Worm (Caenorhabditis elegans): ENCODE measurements around the gene T25D10.4.

T25D10.4 gene

DNA sequence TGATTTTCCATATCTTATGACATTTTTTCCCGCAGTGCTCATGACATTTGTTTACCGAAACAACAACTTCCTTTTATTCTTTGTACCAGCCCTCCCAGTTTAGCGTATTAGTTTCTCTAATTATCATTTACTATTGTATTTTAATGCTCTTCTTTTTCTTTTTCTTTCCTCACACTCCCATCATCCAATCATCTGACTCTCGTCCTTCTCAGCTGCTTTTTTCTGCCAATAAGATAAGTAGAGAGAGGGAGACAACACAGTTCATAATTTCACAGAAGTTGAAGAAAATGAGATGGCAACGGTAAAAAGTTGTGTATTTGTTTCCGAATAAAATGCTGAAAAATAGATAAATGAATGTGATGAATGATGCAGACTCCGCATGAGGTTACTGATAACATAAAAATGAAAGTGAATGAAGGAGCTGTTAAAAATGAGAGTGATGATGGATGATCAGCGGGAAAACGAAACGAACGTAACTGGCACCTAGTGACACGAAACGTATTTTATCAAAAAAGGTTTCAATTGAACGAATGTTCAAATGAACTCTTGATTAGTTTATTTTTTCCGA is 32.6 kb downstream of the T25D10.4 start:
- TF ChIP-seq zag-1 (tag; optimal IDR thresholded peaks at IDR 0.05) (no peak), R02D3.7 (tag; optimal IDR thresholded peaks at IDR 0.05) (no peak), nhr-10 (tag; optimal IDR thresholded peaks at IDR 0.05) (no peak), skn-1 (tag; optimal IDR thresholded peaks at IDR 0.05) (no peak), sma-9 (GFP tag; optimal IDR thresholded peaks at IDR 0.05) (peak; percentile 11), sma-9 (tag; optimal IDR thresholded peaks at IDR 0.05) (no peak), sem-4 (tag; optimal IDR thresholded peaks at IDR 0.05) (no peak), nhr-77 (tag; optimal IDR thresholded peaks at IDR 0.05) (no peak), mdl-1 (tag; optimal IDR thresholded peaks at IDR 0.05) (no peak), nhr-129 (tag; optimal IDR thresholded peaks at IDR 0.05) (peak; percentile 8), gmeb-1 (tag; optimal IDR thresholded peaks at IDR 0.05) (no peak), mab-5 (tag; optimal IDR thresholded peaks at IDR 0.05) (no peak), unc-39 (tag; optimal IDR thresholded peaks at IDR 0.05) (no peak), sma-3 (GFP tag; optimal IDR thresholded peaks at IDR 0.05) (no peak), fos-1 (tag; optimal IDR thresholded peaks at IDR 0.05) (peak; percentile 90), ztf-11 (tag; optimal IDR thresholded peaks at IDR 0.05) (no peak), nhr-11 (tag; optimal IDR thresholded peaks at IDR 0.05) (no peak), crh-2 (tag; optimal IDR thresholded peaks at IDR 0.05) (peak; percentile 40), blmp-1 (tag; optimal IDR thresholded peaks at IDR 0.05; ENCODE audit: insufficient read depth) (peak; percentile 29), nhr-21 (tag; optimal IDR thresholded peaks at IDR 0.05) (no peak), lsy-2 (tag; optimal IDR thresholded peaks at IDR 0.05) (no peak), unc-55 (GFP tag; optimal IDR thresholded peaks at IDR 0.05) (no peak), alr-1 (tag; optimal IDR thresholded peaks at IDR 0.05) (no peak), F13H6.1 (tag; optimal IDR thresholded peaks at IDR 0.05) (no peak), nhr-12 (tag; optimal IDR thresholded peaks at IDR 0.05) (no peak), C34F6.9 (tag; optimal IDR thresholded peaks at IDR 0.05) (no peak), aly-2 (tag; optimal IDR thresholded peaks at IDR 0.05) (no peak), ztf-1 (GFP tag; conservative IDR thresholded peaks at IDR 0.05) (no peak), ceh-82 (tag; optimal IDR thresholded peaks at IDR 0.05) (no peak), snpc-4 (tag; optimal IDR thresholded peaks at IDR 0.05) (no peak), ama-1 (optimal IDR thresholded peaks at IDR 0.05) (no peak), lin-13 (GFP tag; optimal IDR thresholded peaks at IDR 0.05) (no peak), nhr-23 (tag; optimal IDR thresholded peaks at IDR 0.05) (no peak), nhr-6 (tag; optimal IDR thresholded peaks at IDR 0.05) (no peak), nhr-25 (tag; optimal IDR thresholded peaks at IDR 0.05) (no peak), elt-3 (tag; optimal IDR thresholded peaks at IDR 0.05) (no peak), ztf-4 (tag; optimal IDR thresholded peaks at IDR 0.05) (no peak)

DNA sequence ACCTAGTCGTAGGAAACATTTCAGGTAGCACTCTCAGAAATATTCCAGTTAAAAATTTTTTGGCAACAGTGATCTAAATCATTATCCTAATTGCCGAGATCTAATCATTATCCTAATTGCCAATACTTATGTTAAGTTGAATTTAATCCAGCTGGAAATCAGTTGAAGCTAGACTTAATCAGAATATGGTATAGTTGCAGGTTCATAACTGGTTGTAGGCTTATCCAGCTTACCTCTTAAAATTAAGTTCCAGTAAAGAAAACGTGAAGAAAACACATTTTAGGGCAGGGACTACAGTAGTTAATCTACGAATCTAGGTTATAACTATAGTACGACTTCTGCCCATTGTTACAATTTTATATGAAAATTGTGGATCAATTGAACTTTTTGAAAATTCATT is 33.4 kb downstream of the T25D10.4 start:
- TF ChIP-seq C34F6.9 (tag; optimal IDR thresholded peaks at IDR 0.05) (no peak), Y55F3AM.14 (GFP tag; optimal IDR thresholded peaks at IDR 0.05) (no peak), nhr-11 (tag; optimal IDR thresholded peaks at IDR 0.05) (no peak), mdl-1 (tag; optimal IDR thresholded peaks at IDR 0.05) (no peak), crh-2 (tag; optimal IDR thresholded peaks at IDR 0.05) (no peak)

DNA sequence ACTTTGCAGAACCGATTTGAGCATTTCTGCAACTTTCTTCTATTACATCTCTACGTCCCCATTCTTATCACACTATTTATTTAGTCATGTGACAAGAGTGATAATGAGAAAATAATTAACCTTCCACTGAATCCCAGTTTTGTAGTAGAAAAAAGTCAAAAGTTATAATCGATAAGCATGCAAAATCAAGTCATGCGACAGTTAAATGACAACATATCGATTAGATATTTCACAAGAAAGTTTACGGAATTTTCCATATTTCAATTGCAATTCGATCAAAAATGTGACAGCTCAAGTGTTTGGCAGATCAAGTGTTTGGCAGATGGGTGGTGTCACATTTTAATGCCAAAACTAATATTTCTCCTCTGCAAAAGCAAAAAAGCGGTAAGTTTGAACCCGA is 35.4 kb downstream of the T25D10.4 start:
- TF ChIP-seq egl-27 (tag; optimal IDR thresholded peaks at IDR 0.05), result no peak
- no peak for TF ChIP-seq zag-1 (tag; optimal IDR thresholded peaks at IDR 0.05)
- TF ChIP-seq sem-4 (tag; optimal IDR thresholded peaks at IDR 0.05), result no peak
- no peak for TF ChIP-seq nhr-6 (tag; optimal IDR thresholded peaks at IDR 0.05)
- no peak for TF ChIP-seq unc-39 (tag; optimal IDR thresholded peaks at IDR 0.05)
- no peak for TF ChIP-seq nhr-12 (tag; optimal IDR thresholded peaks at IDR 0.05)
- no peak for TF ChIP-seq ceh-16 (tag; optimal IDR thresholded peaks at IDR 0.05)
- TF ChIP-seq ama-1 (optimal IDR thresholded peaks at IDR 0.05), result peak; percentile 40
- peak in 1 of 2 experiments; percentile 13 for TF ChIP-seq lsy-2 (tag; optimal IDR thresholded peaks at IDR 0.05)
- TF ChIP-seq unc-62 (GFP tag; optimal IDR thresholded peaks at IDR 0.05), result no peak
- no peak for TF ChIP-seq F13H6.1 (tag; optimal IDR thresholded peaks at IDR 0.05)
- TF ChIP-seq ztf-4 (tag; optimal IDR thresholded peaks at IDR 0.05), result no peak
- TF ChIP-seq elt-3 (tag; optimal IDR thresholded peaks at IDR 0.05), result no peak
- no peak for TF ChIP-seq nhr-25 (tag; optimal IDR thresholded peaks at IDR 0.05)
- TF ChIP-seq blmp-1 (tag; optimal IDR thresholded peaks at IDR 0.05; ENCODE audit: insufficient read depth), result no peak
- no peak for TF ChIP-seq Y55F3AM.14 (GFP tag; optimal IDR thresholded peaks at IDR 0.05)
- no peak for TF ChIP-seq ztf-1 (GFP tag; conservative IDR thresholded peaks at IDR 0.05)
- TF ChIP-seq nhr-129 (tag; optimal IDR thresholded peaks at IDR 0.05), result peak; percentile 24
- TF ChIP-seq alr-1 (tag; optimal IDR thresholded peaks at IDR 0.05), result no peak
- no peak for TF ChIP-seq peb-1 (tag; optimal IDR thresholded peaks at IDR 0.05)
- no peak for TF ChIP-seq sma-3 (GFP tag; optimal IDR thresholded peaks at IDR 0.05)
- TF ChIP-seq nhr-21 (tag; optimal IDR thresholded peaks at IDR 0.05), result no peak
- no peak for TF ChIP-seq aly-2 (tag; optimal IDR thresholded peaks at IDR 0.05)
- no peak for TF ChIP-seq mab-5 (tag; optimal IDR thresholded peaks at IDR 0.05)
- TF ChIP-seq dmd-4 (tag; optimal IDR thresholded peaks at IDR 0.05), result no peak
- TF ChIP-seq lin-11 (tag; optimal IDR thresholded peaks at IDR 0.05), result no peak
- TF ChIP-seq ztf-11 (tag; optimal IDR thresholded peaks at IDR 0.05), result no peak
- peak; percentile 40 for TF ChIP-seq crh-2 (tag; optimal IDR thresholded peaks at IDR 0.05)
- TF ChIP-seq C34F6.9 (tag; optimal IDR thresholded peaks at IDR 0.05), result no peak
- no peak for TF ChIP-seq ZK546.5 (tag; optimal IDR thresholded peaks at IDR 0.05)
- TF ChIP-seq snpc-4 (tag; optimal IDR thresholded peaks at IDR 0.05), result no peak
- no peak for TF ChIP-seq elt-1 (tag; optimal IDR thresholded peaks at IDR 0.05)
- no peak for TF ChIP-seq nhr-77 (tag; optimal IDR thresholded peaks at IDR 0.05)
- no peak for TF ChIP-seq mbf-1 (tag; optimal IDR thresholded peaks at IDR 0.05)
- TF ChIP-seq gmeb-1 (tag; optimal IDR thresholded peaks at IDR 0.05), result peak; percentile 18
- no peak for TF ChIP-seq nhr-23 (tag; optimal IDR thresholded peaks at IDR 0.05)
- no peak for TF ChIP-seq skn-1 (tag; optimal IDR thresholded peaks at IDR 0.05)
- peak; percentile 43 for TF ChIP-seq fos-1 (tag; optimal IDR thresholded peaks at IDR 0.05)
